Worm (Caenorhabditis elegans) whole organism, L1 larva: ENCODE data around the gene C04A2.15.

Experiments
- C16A3.4 ChIP-seq: fragments of 150-350 bp; optimal IDR thresholded peaks from 2 replicates; lab custom pipeline; 2014; ENCODE audit warnings: missing biosample characterization, missing genetic modification characterization
- F16B12.6 ChIP-seq: fragments of 150-350 bp; optimal IDR thresholded peaks from 2 replicates; lab custom pipeline; 2014; ENCODE audit warnings: missing biosample characterization, missing genetic modification characterization
- ama-1 ChIP-seq: fragments of 150-350 bp; optimal IDR thresholded peaks from 2 replicates; lab custom pipeline; 2014
- ceh-63 ChIP-seq: fragments of 200-800 bp; sonication (Bioruptor generic); optimal IDR thresholded peaks from 2 replicates; lab custom pipeline; 2018; ENCODE audit warnings: mild to moderate bottlenecking, missing genetic modification characterization, missing compliant biosample characterization
- ceh-8 ChIP-seq: fragments of 200-800 bp; sonication (Bioruptor generic); optimal IDR thresholded peaks from 2 replicates; lab custom pipeline; 2018; ENCODE audit warnings: mild to moderate bottlenecking, missing genetic modification characterization, moderate library complexity, missing compliant biosample characterization
- ceh-82 ChIP-seq, 3 experiments: fragments of 150-350 bp in 1 of 3; sonication (generic microtip) in 2 of 3; optimal IDR thresholded peaks; 2 replicates each; lab custom pipeline; 2014 to 2017; ENCODE audit warnings: missing biosample characterization in 3 of 3, missing genetic modification characterization in 3 of 3
- ceh-88 ChIP-seq: fragments of 200-800 bp; sonication (Bioruptor generic); IDR thresholded peaks from 2 replicates; pipeline ENCODE4 v1.3.6; 2022; ENCODE audit warnings: missing genetic modification characterization, missing compliant biosample characterization
- dpl-1 ChIP-seq, 3 experiments: fragments of 150-350 bp in 2 of 3; sonication (generic microtip) in 1 of 3; optimal IDR thresholded peaks; 2 replicates each; lab custom pipeline; 2014 to 2017; ENCODE audit warnings: missing biosample characterization in 3 of 3, missing genetic modification characterization in 3 of 3, missing genetic modification reagents in 3 of 3
- dsc-1 ChIP-seq: sonication (generic microtip); optimal IDR thresholded peaks from 2 replicates; lab custom pipeline; 2016; ENCODE audit warnings: mild to moderate bottlenecking, missing genetic modification characterization, missing compliant biosample characterization
- egl-27 ChIP-seq, 2 experiments: fragments of 150-350 bp in 1 of 2; sonication (generic microtip); optimal IDR thresholded peaks; 3 replicates each; lab custom pipeline; 2017 to 2018; ENCODE audit warnings: missing biosample characterization in 2 of 2, missing genetic modification characterization in 2 of 2, missing genetic modification reagents in 2 of 2
- elt-2 ChIP-seq: sonication (generic microtip); optimal IDR thresholded peaks from 2 replicates; lab custom pipeline; 2016; ENCODE audit warnings: missing genetic modification characterization, mild to moderate bottlenecking, inconsistent platforms, missing compliant biosample characterization, missing genetic modification reagents
- elt-3 ChIP-seq, 6 experiments: fragments of 150-350 bp in 1 of 6; sonication (generic microtip); optimal IDR thresholded peaks; 2 replicates each; lab custom pipeline; 2017 to 2018; ENCODE audit warnings: missing biosample characterization in 6 of 6, missing genetic modification characterization in 6 of 6, inconsistent platforms in 1 of 6
- fkh-10 ChIP-seq: sonication (generic microtip); optimal IDR thresholded peaks from 2 replicates; lab custom pipeline; 2017; ENCODE audit warnings: missing biosample characterization, missing genetic modification reagents, missing genetic modification characterization
- fkh-4 ChIP-seq: sonication (generic microtip); optimal IDR thresholded peaks from 2 replicates; lab custom pipeline; 2016; ENCODE audit warnings: missing compliant biosample characterization, missing genetic modification characterization, borderline replicate concordance
- fkh-8 ChIP-seq: sonication (generic microtip); optimal IDR thresholded peaks from 2 replicates; lab custom pipeline; 2016; ENCODE audit warnings: mild to moderate bottlenecking, missing genetic modification characterization, missing compliant biosample characterization
- hlh-4 ChIP-seq: sonication (generic microtip); optimal IDR thresholded peaks from 2 replicates; lab custom pipeline; 2016; ENCODE audit warnings: mild to moderate bottlenecking, missing genetic modification characterization, missing compliant biosample characterization
- irx-1 ChIP-seq: sonication (generic microtip); optimal IDR thresholded peaks from 2 replicates; lab custom pipeline; 2016; ENCODE audit warnings: missing genetic modification characterization, missing compliant biosample characterization
- isw-1 ChIP-seq: fragments of 200-800 bp; sonication (Bioruptor generic); IDR thresholded peaks from 2 replicates; pipeline ENCODE4 v1.3.6; 2022; ENCODE audit warnings: missing genetic modification characterization, missing compliant biosample characterization
- jun-1 ChIP-seq: fragments of 150-350 bp; optimal IDR thresholded peaks from 2 replicates; lab custom pipeline; 2014; ENCODE audit warnings: missing biosample characterization, missing genetic modification reagents, missing genetic modification characterization
- lin-14 ChIP-seq: fragments of 200-800 bp; sonication (Bioruptor generic); optimal IDR thresholded peaks from 2 replicates; lab custom pipeline; 2018; ENCODE audit warnings: mild to moderate bottlenecking, missing genetic modification characterization, moderate library complexity, missing compliant biosample characterization
- lin-15B ChIP-seq: fragments of 150-350 bp; sonication (generic microtip); optimal IDR thresholded peaks from 3 replicates; lab custom pipeline; 2014; ENCODE audit warnings: missing biosample characterization, missing genetic modification characterization
- lin-35 ChIP-seq, 2 experiments: fragments of 150-350 bp; optimal IDR thresholded peaks; 2 replicates each; lab custom pipeline; 2014; ENCODE audit warnings: missing biosample characterization in 2 of 2, missing genetic modification characterization in 2 of 2, missing genetic modification reagents in 2 of 2
- lir-3 ChIP-seq: sonication (generic microtip); optimal IDR thresholded peaks from 2 replicates; lab custom pipeline; 2016; ENCODE audit warnings: mild to moderate bottlenecking, missing genetic modification characterization, moderate library complexity, missing compliant biosample characterization; ENCODE audit not compliant: poor library complexity
- lsy-2 ChIP-seq, 2 experiments: fragments of 150-350 bp; optimal IDR thresholded peaks; 2 replicates each; lab custom pipeline; 2014; ENCODE audit warnings: missing biosample characterization in 2 of 2, missing genetic modification characterization in 2 of 2
- mdl-1 ChIP-seq, 2 experiments: fragments of 150-350 bp; optimal IDR thresholded peaks; 2 replicates each; lab custom pipeline; 2014 to 2017; ENCODE audit warnings: missing biosample characterization in 2 of 2, missing genetic modification characterization in 2 of 2, inconsistent platforms in 1 of 2
- mep-1 ChIP-seq: fragments of 150-350 bp; optimal IDR thresholded peaks from 2 replicates; lab custom pipeline; 2014; ENCODE audit warnings: missing biosample characterization, missing genetic modification characterization
- nhr-12 ChIP-seq: sonication (generic microtip); optimal IDR thresholded peaks from 2 replicates; lab custom pipeline; 2017; ENCODE audit warnings: missing biosample characterization, missing genetic modification characterization
- nhr-20 ChIP-seq: sonication (generic microtip); optimal IDR thresholded peaks from 2 replicates; lab custom pipeline; 2016; ENCODE audit warnings: mild to moderate bottlenecking, missing genetic modification characterization, missing compliant biosample characterization
- nhr-237 ChIP-seq: fragments of 150-350 bp; optimal IDR thresholded peaks from 2 replicates; lab custom pipeline; 2014; ENCODE audit warnings: missing biosample characterization, missing genetic modification characterization
- nhr-47 ChIP-seq: sonication (generic microtip); optimal IDR thresholded peaks from 2 replicates; lab custom pipeline; 2016; ENCODE audit warnings: mild to moderate bottlenecking, missing genetic modification characterization, moderate library complexity, missing compliant biosample characterization
- nhr-71 ChIP-seq: sonication (generic microtip); optimal IDR thresholded peaks from 2 replicates; lab custom pipeline; 2016; ENCODE audit warnings: mild to moderate bottlenecking, missing genetic modification characterization, moderate library complexity, missing compliant biosample characterization
- nhr-77 ChIP-seq: fragments of 150-350 bp; optimal IDR thresholded peaks from 2 replicates; lab custom pipeline; 2014; ENCODE audit warnings: missing biosample characterization, missing genetic modification characterization
- nhr-90 ChIP-seq: sonication (generic microtip); optimal IDR thresholded peaks from 2 replicates; lab custom pipeline; 2016; ENCODE audit warnings: mild to moderate bottlenecking, missing genetic modification characterization, missing compliant biosample characterization; ENCODE audit not compliant: poor library complexity
- pax-3 ChIP-seq: fragments of 200-800 bp; sonication (Bioruptor generic); optimal IDR thresholded peaks from 2 replicates; lab custom pipeline; 2018; ENCODE audit warnings: mild to moderate bottlenecking, missing genetic modification characterization, moderate library complexity, missing compliant biosample characterization
- pqm-1 ChIP-seq: sonication (generic microtip); optimal IDR thresholded peaks from 3 replicates; lab custom pipeline; 2017; ENCODE audit warnings: missing biosample characterization, missing genetic modification characterization
- snpc-4 ChIP-seq: fragments of 150-350 bp; optimal IDR thresholded peaks from 2 replicates; lab custom pipeline; 2014; ENCODE audit warnings: missing biosample characterization, missing genetic modification characterization
- sox-4 ChIP-seq: sonication (generic microtip); optimal IDR thresholded peaks from 2 replicates; lab custom pipeline; 2016; ENCODE audit warnings: missing genetic modification characterization, missing compliant biosample characterization
- sptf-1 ChIP-seq: fragments of 150-350 bp; optimal IDR thresholded peaks from 2 replicates; lab custom pipeline; 2014; ENCODE audit warnings: missing biosample characterization, missing genetic modification characterization
- sup-37 ChIP-seq: fragments of 200-800 bp; sonication (Bioruptor generic); optimal IDR thresholded peaks from 2 replicates; lab custom pipeline; 2018; ENCODE audit warnings: mild to moderate bottlenecking, missing genetic modification characterization, missing compliant biosample characterization
- swsn-7 ChIP-seq: sonication (generic microtip); optimal IDR thresholded peaks from 2 replicates; lab custom pipeline; 2016; ENCODE audit warnings: missing genetic modification characterization, missing compliant biosample characterization
- tbx-2 ChIP-seq: sonication (generic microtip); optimal IDR thresholded peaks from 2 replicates; lab custom pipeline; 2016; ENCODE audit warnings: missing genetic modification characterization, missing compliant biosample characterization
- tlp-1 ChIP-seq: fragments of 150-350 bp; optimal IDR thresholded peaks from 2 replicates; lab custom pipeline; 2014; ENCODE audit warnings: missing biosample characterization, missing genetic modification characterization
- unc-86 ChIP-seq: sonication (generic microtip); optimal IDR thresholded peaks from 2 replicates; lab custom pipeline; 2016; ENCODE audit warnings: missing genetic modification characterization, missing compliant biosample characterization
- unc-98 ChIP-seq: fragments of 200-800 bp; sonication (Bioruptor generic); IDR thresholded peaks from 2 replicates; pipeline ENCODE4 v1.3.6; 2022; ENCODE audit warnings: missing genetic modification characterization, missing compliant biosample characterization
- zag-1 ChIP-seq: fragments of 150-350 bp; optimal IDR thresholded peaks from 2 replicates; lab custom pipeline; 2014; ENCODE audit warnings: missing biosample characterization, missing genetic modification characterization
- ztf-4 ChIP-seq: fragments of 150-350 bp; optimal IDR thresholded peaks from 2 replicates; lab custom pipeline; 2014; ENCODE audit warnings: missing biosample characterization, missing genetic modification characterization

The C04A2.15 gene

ce11 chrII:6851938-6852337, at the start of gene C04A2.15:
Gene C04A2.15 (plus strand): TSS chrII:6852236.
- no peak for TF ChIP-seq unc-98 (GFP tag; lab: Robert Waterston, UW)
- no peak for TF ChIP-seq jun-1 (tag; lab: Kevin White, UChicago)
- no peak for TF ChIP-seq irx-1 (tag; lab: Kevin White, UChicago)
- TF ChIP-seq lin-14 (GFP tag; lab: Kevin White, UChicago), result peak; percentile 34
- no peak for TF ChIP-seq hlh-4 (tag; lab: Kevin White, UChicago)
- TF ChIP-seq ceh-88 (GFP tag; lab: Robert Waterston, UW), result no peak

DNA sequence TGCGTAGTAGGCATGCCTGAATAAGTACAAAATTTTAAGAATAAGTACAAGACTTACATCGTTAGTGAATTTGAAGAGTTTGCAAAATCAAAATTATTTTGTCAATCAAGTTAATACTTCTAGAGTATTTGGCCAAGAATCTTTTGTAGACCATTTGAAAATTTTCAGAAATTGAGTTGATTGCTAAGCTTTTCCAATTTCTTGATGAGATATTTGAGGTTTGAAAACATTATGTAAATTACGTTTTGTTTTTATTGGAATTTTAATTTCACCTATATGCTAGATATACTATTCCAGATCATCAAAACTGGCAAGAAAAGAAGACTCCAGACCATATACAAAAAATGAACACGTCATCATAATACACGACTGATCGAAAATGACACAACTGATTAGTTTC, 49.0 kb upstream of the C04A2.15 start, which contains the start of gene tab-1:
TSS of gene tab-1 (plus strand) at position 301 of the 400 bp plus-strand sequence.
- TF ChIP-seq lsy-2 (tag; optimal IDR thresholded peaks at IDR 0.05; lab: Kevin White, UChicago) (no peak), dsc-1 (tag; lab: Kevin White, UChicago) (no peak), unc-98 (GFP tag; lab: Robert Waterston, UW) (no peak), C16A3.4 (tag; lab: Kevin White, UChicago) (no peak), ceh-8 (no peak), nhr-90 (tag; lab: Kevin White, UChicago) (no peak), sox-4 (tag; lab: Kevin White, UChicago) (no peak), swsn-7 (tag; lab: Kevin White, UChicago) (no peak), nhr-237 (tag; lab: Kevin White, UChicago) (no peak), tlp-1 (no peak), ceh-63 (GFP tag; lab: Kevin White, UChicago) (no peak)

- no peak for TF ChIP-seq unc-98 (GFP tag; lab: Robert Waterston, UW)
- no peak for TF ChIP-seq dpl-1 (GFP tag; optimal IDR thresholded peaks at IDR 0.05; lab: Kevin White, UChicago)
- no peak for TF ChIP-seq sup-37 (GFP tag; lab: Kevin White, UChicago)
- TF ChIP-seq elt-3 (tag; optimal IDR thresholded peaks at IDR 0.05; lab: Kevin White, UChicago), result no peak
Observed at ce11 chrII:6807162-6807561, 44.9 kb upstream of the C04A2.15 start, which contains the start of gene F31E8.5. Gene F31E8.5 (minus strand): TSS chrII:6807262.

ce11 chrII:6808539-6808938, 43.5 kb upstream of the C04A2.15 start:
- TF ChIP-seq fkh-10 (GFP tag; lab: Kevin White, UChicago) (peak; percentile 12), pax-3 (tag; lab: Kevin White, UChicago) (no peak), lin-14 (GFP tag; lab: Kevin White, UChicago) (peak; percentile 78), fkh-4 (tag; lab: Kevin White, UChicago) (no peak), ztf-4 (tag; lab: Kevin White, UChicago) (no peak), elt-3 (tag; optimal IDR thresholded peaks at IDR 0.05; lab: Kevin White, UChicago) (no peak), sox-4 (tag; lab: Kevin White, UChicago) (no peak), lir-3 (no peak), tbx-2 (tag; lab: Kevin White, UChicago) (peak; percentile 21), ama-1 (lab: Kevin White, UChicago) (no peak), nhr-71 (tag; lab: Kevin White, UChicago) (peak; percentile 20), swsn-7 (tag; lab: Kevin White, UChicago) (peak; percentile 33), egl-27 (tag; optimal IDR thresholded peaks at IDR 0.05; lab: Kevin White, UChicago) (no peak), lin-15B (tag; lab: Kevin White, UChicago) (no peak), lin-35 (GFP tag; optimal IDR thresholded peaks at IDR 0.05; lab: Kevin White, UChicago) (peak in 1 of 2 experiments; percentile 5), F16B12.6 (tag; lab: Kevin White, UChicago) (no peak), irx-1 (tag; lab: Kevin White, UChicago) (no peak), fkh-8 (tag; lab: Kevin White, UChicago) (peak; percentile 51), ceh-82 (tag; optimal IDR thresholded peaks at IDR 0.05; lab: Kevin White, UChicago) (peak in 1 of 3 experiments; percentile 31), nhr-90 (tag; lab: Kevin White, UChicago) (no peak), zag-1 (tag; lab: Kevin White, UChicago) (no peak), snpc-4 (tag; lab: Kevin White, UChicago) (no peak), mdl-1 (tag; optimal IDR thresholded peaks at IDR 0.05; lab: Kevin White, UChicago) (no peak), isw-1 (GFP tag; lab: Robert Waterston, UW) (no peak), pqm-1 (tag; lab: Kevin White, UChicago) (no peak), nhr-47 (tag; lab: Kevin White, UChicago) (peak; percentile 29), unc-86 (tag; lab: Kevin White, UChicago) (peak; percentile 16), mep-1 (tag; lab: Kevin White, UChicago) (peak; percentile 22), sptf-1 (tag; lab: Kevin White, UChicago) (no peak), nhr-77 (tag; lab: Kevin White, UChicago) (no peak), lsy-2 (tag; optimal IDR thresholded peaks at IDR 0.05; lab: Kevin White, UChicago) (peak in 1 of 2 experiments; percentile 33), elt-2 (no peak), nhr-12 (tag; lab: Kevin White, UChicago) (no peak), nhr-20 (no peak)
